Worm (Caenorhabditis elegans): ENCODE measurements around the gene clec-162.

clec-162 gene

DNA sequence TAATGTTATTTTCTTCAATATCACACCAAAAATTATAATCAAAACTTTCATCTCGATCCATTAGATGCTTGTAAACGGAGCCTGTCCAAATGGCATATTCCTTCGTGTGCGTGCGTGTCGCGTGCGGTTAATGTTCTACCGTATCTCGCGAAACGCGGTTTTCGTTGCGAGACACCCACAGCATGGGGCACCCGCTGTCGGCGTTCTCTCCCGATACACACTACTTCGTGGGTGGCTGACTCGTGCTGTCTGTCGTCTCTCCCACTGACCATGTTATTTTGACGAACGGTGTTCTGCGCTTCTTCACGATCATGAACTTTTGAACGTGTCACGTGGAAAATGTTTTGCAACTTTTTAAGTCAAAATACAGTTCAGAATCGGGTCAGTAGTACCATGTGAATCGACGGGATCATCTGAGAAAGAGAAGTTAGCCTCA lies 40.5 kb upstream of the clec-162 start (continued):
- peak; percentile 43 for TF ChIP-seq C34B4.2 (tag; optimal IDR thresholded peaks at IDR 0.05)
- peak; percentile 89 for TF ChIP-seq lir-3 (tag; optimal IDR thresholded peaks at IDR 0.05; ENCODE audit: poor library complexity)
- peak; percentile 89 for TF ChIP-seq fos-1 (tag; optimal IDR thresholded peaks at IDR 0.05)
- no peak for TF ChIP-seq pag-3 (tag; optimal IDR thresholded peaks at IDR 0.05; ENCODE audit: borderline replicate concordance, insufficient read depth)
- TF ChIP-seq hpl-2 (GFP tag; optimal IDR thresholded peaks at IDR 0.05), result peak; percentile 89
- peak; percentile 98 for TF ChIP-seq grh-1 (GFP tag; IDR thresholded peaks at IDR 0.05)
- TF ChIP-seq sptf-1 (tag; optimal IDR thresholded peaks at IDR 0.05), result no peak
- peak; percentile 99 for TF ChIP-seq unc-86 (tag; optimal IDR thresholded peaks at IDR 0.05)
- no peak for TF ChIP-seq unc-30 (tag; optimal IDR thresholded peaks at IDR 0.05)
- peak; percentile 60; the same call in 1 of the 2 replicates for TF ChIP-seq unc-98 (GFP tag; IDR thresholded peaks at IDR 0.05)
- TF ChIP-seq hlh-4 (tag; optimal IDR thresholded peaks at IDR 0.05), result no peak
- TF ChIP-seq fkh-10 (GFP tag; optimal IDR thresholded peaks at IDR 0.05), result peak; percentile 94
- peak; percentile 70 for TF ChIP-seq fkh-4 (tag; optimal IDR thresholded peaks at IDR 0.05; ENCODE audit: borderline replicate concordance)
- peak; percentile 99 for TF ChIP-seq tbx-2 (tag; optimal IDR thresholded peaks at IDR 0.05)
- peak; percentile 98 for TF ChIP-seq mep-1 (tag; optimal IDR thresholded peaks at IDR 0.05)
- TF ChIP-seq lin-39 (tag; optimal IDR thresholded peaks at IDR 0.05), result peak; percentile 84
- TF ChIP-seq ces-1 (GFP tag; optimal IDR thresholded peaks at IDR 0.05), result no peak
- TF ChIP-seq ama-1 (optimal IDR thresholded peaks at IDR 0.05), result peak; percentile 98
- TF ChIP-seq swsn-7 (tag; optimal IDR thresholded peaks at IDR 0.05), result peak; percentile 99
- peak; percentile 87 for TF ChIP-seq efl-3 (GFP tag; optimal IDR thresholded peaks at IDR 0.05)
- peak; percentile 97 for TF ChIP-seq ceh-88 (GFP tag; IDR thresholded peaks at IDR 0.05)
- peak; percentile 95 for TF ChIP-seq skn-1 (tag; optimal IDR thresholded peaks at IDR 0.05)
- TF ChIP-seq lin-15B (tag; optimal IDR thresholded peaks at IDR 0.05), result peak; percentile 79
- peak; percentile 96 for TF ChIP-seq aly-2 (tag; optimal IDR thresholded peaks at IDR 0.05)
- TF ChIP-seq dsc-1 (tag; optimal IDR thresholded peaks at IDR 0.05), result peak; percentile 98
- peak; percentile 89 for TF ChIP-seq nhr-237 (tag; optimal IDR thresholded peaks at IDR 0.05)
- peak; percentile 77 to 86 (median 85) for TF ChIP-seq dpl-1 (GFP tag; optimal IDR thresholded peaks at IDR 0.05)
- peak; percentile 98 for TF ChIP-seq rnt-1 (tag; optimal IDR thresholded peaks at IDR 0.05)
- TF ChIP-seq C16A3.4 (tag; optimal IDR thresholded peaks at IDR 0.05), result peak; percentile 98
- peak; percentile 95 for TF ChIP-seq mab-9 (GFP tag; IDR thresholded peaks at IDR 0.05)
- peak; percentile 99 for TF ChIP-seq nhr-85 (tag)
- TF ChIP-seq unc-62 (GFP tag; optimal IDR thresholded peaks at IDR 0.05), result peak; percentile 74
- peak; percentile 99 for TF ChIP-seq nhr-20 (tag; optimal IDR thresholded peaks at IDR 0.05)
- no peak for TF ChIP-seq ets-5 (GFP tag; IDR thresholded peaks at IDR 0.05)
- peak; percentile 98 for TF ChIP-seq nhr-19 (GFP tag; conservative IDR thresholded peaks at IDR 0.05)
- peak; percentile 100 for TF ChIP-seq lin-14 (GFP tag; optimal IDR thresholded peaks at IDR 0.05)
- peak; percentile 98 for TF ChIP-seq nhr-90 (tag; optimal IDR thresholded peaks at IDR 0.05; ENCODE audit: poor library complexity)
- TF ChIP-seq nhr-11 (tag; optimal IDR thresholded peaks at IDR 0.05), result peak; percentile 89
- peak; percentile 96 for TF ChIP-seq lin-13 (GFP tag; optimal IDR thresholded peaks at IDR 0.05)
- TF ChIP-seq tlp-1 (tag; optimal IDR thresholded peaks at IDR 0.05), result no peak
- peak; percentile 95 for TF ChIP-seq nhr-77 (tag; optimal IDR thresholded peaks at IDR 0.05)
- TF ChIP-seq hlh-17 (GFP tag; optimal IDR thresholded peaks at IDR 0.05; ENCODE audit: borderline replicate concordance), result no peak
- no peak for TF ChIP-seq nhr-84 (tag; optimal IDR thresholded peaks at IDR 0.05)
- TF ChIP-seq elt-3 (tag; optimal IDR thresholded peaks at IDR 0.05), result peak in 5 of 6 experiments; percentile 38 to 93 (median 75)
- TF ChIP-seq egl-27 (tag; optimal IDR thresholded peaks at IDR 0.05), result peak in 1 of 2 experiments; percentile 24
- TF ChIP-seq lin-35 (GFP tag; optimal IDR thresholded peaks at IDR 0.05), result peak; percentile 90 to 92
- peak; percentile 36 to 97 for TF ChIP-seq ztf-11 (tag; optimal IDR thresholded peaks at IDR 0.05)
